Worm (Caenorhabditis elegans) whole organism, L1 larva: ENCODE results near the gene M163.22.
A peak's percentile ranks its signal among the peaks of the same experiment; 100 is the strongest.

Experiments used
- Y116A8C.19 ChIP-seq: sonication (generic microtip); optimal IDR thresholded peaks from 2 replicates; lab custom pipeline; 2016; ENCODE audit warnings: missing compliant biosample characterization, missing genetic modification characterization, borderline replicate concordance
- alr-1 ChIP-seq: fragments of 200-800 bp; sonication (Bioruptor generic); optimal IDR thresholded peaks from 2 replicates; lab custom pipeline; 2018; ENCODE audit warnings: borderline replicate concordance, mild to moderate bottlenecking, missing genetic modification characterization, missing compliant biosample characterization
- ama-1 ChIP-seq: fragments of 150-350 bp; optimal IDR thresholded peaks from 2 replicates; lab custom pipeline; 2014
- blmp-1 ChIP-seq: fragments of 150-350 bp; optimal IDR thresholded peaks from 2 replicates; lab custom pipeline; 2014; ENCODE audit warnings: missing biosample characterization, missing genetic modification characterization
- elt-2 ChIP-seq: sonication (generic microtip); optimal IDR thresholded peaks from 2 replicates; lab custom pipeline; 2016; ENCODE audit warnings: missing genetic modification characterization, mild to moderate bottlenecking, inconsistent platforms, missing compliant biosample characterization, missing genetic modification reagents
- fos-1 ChIP-seq: fragments of 150-350 bp; optimal IDR thresholded peaks from 2 replicates; lab custom pipeline; 2014; ENCODE audit warnings: missing biosample characterization, missing genetic modification characterization
- irx-1 ChIP-seq: sonication (generic microtip); optimal IDR thresholded peaks from 2 replicates; lab custom pipeline; 2016; ENCODE audit warnings: missing genetic modification characterization, missing compliant biosample characterization
- nhr-28 ChIP-seq: fragments of 150-350 bp; optimal IDR thresholded peaks from 2 replicates; lab custom pipeline; 2014; ENCODE audit warnings: missing biosample characterization, missing genetic modification characterization
- snpc-4 ChIP-seq: fragments of 150-350 bp; optimal IDR thresholded peaks from 2 replicates; lab custom pipeline; 2014; ENCODE audit warnings: missing biosample characterization, missing genetic modification characterization

DNA sequence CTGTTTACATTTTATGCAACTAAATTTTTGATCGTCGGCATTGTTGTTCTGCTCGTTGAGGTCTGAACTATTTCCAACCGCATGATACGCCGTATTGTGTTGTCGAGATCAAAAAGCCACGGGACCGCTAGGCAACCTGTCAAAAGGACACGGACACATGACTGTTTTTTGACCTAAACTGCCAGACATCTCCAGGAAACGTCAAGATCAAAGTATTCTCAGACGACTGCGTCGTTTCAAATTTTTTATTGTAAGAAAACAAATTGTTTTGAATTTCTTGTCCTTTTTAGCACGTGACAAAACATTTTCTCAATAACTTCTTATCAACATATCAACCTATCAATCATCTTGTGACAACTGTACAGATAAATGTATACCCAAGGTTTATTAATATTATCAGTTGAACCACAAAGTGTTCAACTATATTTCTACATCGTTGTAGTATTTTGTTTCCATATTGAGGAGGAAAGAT is 36.5 kb downstream of the M163.22 start:
- TF ChIP-seq ama-1 (no peak), nhr-28 (tag; lab: Kevin White, UChicago) (no peak), Y116A8C.19 (tag; lab: Kevin White, UChicago) (no peak), irx-1 (tag; lab: Kevin White, UChicago) (peak; percentile 69), fos-1 (tag; lab: Kevin White, UChicago) (peak; percentile 21), elt-2 (peak; percentile 96), alr-1 (tag; lab: Kevin White, UChicago) (no peak), blmp-1 (tag; lab: Kevin White, UChicago) (peak; percentile 60), snpc-4 (no peak)
